Worm (Caenorhabditis elegans) whole organism, L3 larva: Measurements from ENCODE around the gene F09A5.3.

Source experiments
- R02D3.7 ChIP-seq: fragments of 150-350 bp; optimal IDR thresholded peaks from 2 replicates; lab custom pipeline; 2014; ENCODE audit warnings: missing biosample characterization, missing genetic modification characterization
- aly-2 ChIP-seq: fragments of 150-350 bp; optimal IDR thresholded peaks from 2 replicates; lab custom pipeline; 2014; ENCODE audit warnings: missing biosample characterization, missing genetic modification characterization
- ceh-16 ChIP-seq: sonication (generic microtip); optimal IDR thresholded peaks from 2 replicates; lab custom pipeline; 2017; ENCODE audit warnings: missing biosample characterization, missing genetic modification characterization
- egl-27 ChIP-seq: sonication (generic microtip); optimal IDR thresholded peaks from 4 replicates; lab custom pipeline; 2017; ENCODE audit warnings: missing biosample characterization, missing genetic modification reagents, missing genetic modification characterization
- hmg-11 ChIP-seq: sonication (generic microtip); optimal IDR thresholded peaks from 2 replicates; lab custom pipeline; 2016; ENCODE audit warnings: missing genetic modification characterization, missing compliant biosample characterization
- lsy-12 ChIP-seq: sonication (generic microtip); optimal IDR thresholded peaks from 2 replicates; lab custom pipeline; 2016; ENCODE audit warnings: mild to moderate bottlenecking, missing genetic modification characterization, missing compliant biosample characterization
- mdl-1 ChIP-seq: fragments of 150-350 bp; optimal IDR thresholded peaks from 2 replicates; lab custom pipeline; 2014; ENCODE audit warnings: missing biosample characterization, missing genetic modification characterization
- nhr-23 ChIP-seq: fragments of 150-350 bp; optimal IDR thresholded peaks from 2 replicates; lab custom pipeline; 2014; ENCODE audit warnings: missing biosample characterization, missing genetic modification reagents, missing genetic modification characterization
- nhr-28 ChIP-seq: fragments of 150-350 bp; optimal IDR thresholded peaks from 2 replicates; lab custom pipeline; 2014; ENCODE audit warnings: missing biosample characterization, missing genetic modification characterization
- nhr-67 ChIP-seq: fragments of 150-350 bp; optimal IDR thresholded peaks from 2 replicates; lab custom pipeline; 2014; ENCODE audit warnings: missing biosample characterization, missing genetic modification characterization
- unc-62 ChIP-seq: fragments of 150-350 bp; sonication (generic microtip); optimal IDR thresholded peaks from 4 replicates; lab custom pipeline; 2014; ENCODE audit warnings: missing biosample characterization, missing genetic modification reagents, missing genetic modification characterization

ce11 chrX:13106177-13106761, 35.1 kb upstream of the F09A5.3 start:
- TF ChIP-seq nhr-67 (tag; lab: Kevin White, UChicago) (no peak), lsy-12 (tag; lab: Kevin White, UChicago) (no peak), mdl-1 (tag; lab: Kevin White, UChicago) (no peak), nhr-23 (tag; lab: Kevin White, UChicago) (no peak), nhr-28 (no peak), ceh-16 (tag; lab: Kevin White, UChicago) (no peak), R02D3.7 (tag; lab: Kevin White, UChicago) (no peak), egl-27 (tag; lab: Kevin White, UChicago) (no peak), unc-62 (no peak), aly-2 (no peak), hmg-11 (tag; lab: Kevin White, UChicago) (no peak)
